Worm (Caenorhabditis elegans) whole organism, late embryonic: Measurements from ENCODE around the gene C45G9.8.
A peak's percentile ranks its signal among the peaks of the same experiment; 100 is the strongest.

ENCODE experiments used
- C08G9.2 ChIP-seq: sonication (generic microtip); optimal IDR thresholded peaks from 2 replicates; lab custom pipeline; 2016; ENCODE audit warnings: mild to moderate bottlenecking, missing genetic modification characterization, moderate library complexity, missing compliant biosample characterization
- C38D4.7 ChIP-seq: fragments of 200-800 bp; sonication (Bioruptor generic); optimal IDR thresholded peaks from 2 replicates; lab custom pipeline; 2018; ENCODE audit warnings: mild to moderate bottlenecking, missing genetic modification characterization, moderate library complexity, missing compliant biosample characterization
- K09A11.1 ChIP-seq: sonication (generic microtip); optimal IDR thresholded peaks from 2 replicates; lab custom pipeline; 2017; ENCODE audit warnings: antibody characterized with exemption, mild to moderate bottlenecking, missing genetic modification characterization, missing compliant biosample characterization; ENCODE audit not compliant: insufficient read depth
- T23F11.4 ChIP-seq: fragments of 200-800 bp; sonication (Bioruptor generic); optimal IDR thresholded peaks from 2 replicates; lab custom pipeline; 2018; ENCODE audit warnings: mild to moderate bottlenecking, missing genetic modification characterization, missing compliant biosample characterization
- ahr-1 ChIP-seq: sonication (generic microtip); optimal IDR thresholded peaks from 2 replicates; lab custom pipeline; 2016; ENCODE audit warnings: missing genetic modification characterization, missing compliant biosample characterization
- ama-1 ChIP-seq: fragments of 150-350 bp; optimal IDR thresholded peaks from 2 replicates; lab custom pipeline; 2014
- ceh-14 ChIP-seq: sonication (generic microtip); optimal IDR thresholded peaks from 2 replicates; lab custom pipeline; 2016; ENCODE audit warnings: missing genotype, missing genetic modification characterization, missing compliant biosample characterization
- ceh-18 ChIP-seq: sonication (generic microtip); optimal IDR thresholded peaks from 2 replicates; lab custom pipeline; 2016; ENCODE audit warnings: missing genetic modification characterization, missing compliant biosample characterization
- ceh-2 ChIP-seq: sonication (generic microtip); optimal IDR thresholded peaks from 2 replicates; lab custom pipeline; 2016; ENCODE audit warnings: missing genotype, missing genetic modification characterization, missing compliant biosample characterization
- ceh-22 ChIP-seq: sonication (generic microtip); optimal IDR thresholded peaks from 2 replicates; lab custom pipeline; 2017; ENCODE audit warnings: missing biosample characterization, missing genetic modification characterization
- ceh-30 ChIP-seq: fragments of 150-350 bp; optimal IDR thresholded peaks from 2 replicates; lab custom pipeline; 2014; ENCODE audit warnings: missing biosample characterization, missing genetic modification characterization
- ceh-31 ChIP-seq: sonication (generic microtip); optimal IDR thresholded peaks from 2 replicates; lab custom pipeline; 2016; ENCODE audit warnings: missing genetic modification characterization, missing compliant biosample characterization
- ceh-45 ChIP-seq: fragments of 200-800 bp; sonication (Bioruptor generic); IDR thresholded peaks from 2 replicates; pipeline ENCODE4 v1.3.6; 2022; ENCODE audit warnings: missing genetic modification reagents, missing genetic modification characterization, missing compliant biosample characterization
- ceh-48 ChIP-seq: sonication (generic microtip); optimal IDR thresholded peaks from 2 replicates; lab custom pipeline; 2016; ENCODE audit warnings: missing genetic modification characterization, inconsistent platforms, missing compliant biosample characterization
- ceh-6 ChIP-seq: fragments of 200-800 bp; sonication (Bioruptor generic); optimal IDR thresholded peaks from 2 replicates; lab custom pipeline; 2018; ENCODE audit warnings: mild to moderate bottlenecking, missing genetic modification characterization, missing compliant biosample characterization
- che-1 ChIP-seq: sonication (generic microtip); optimal IDR thresholded peaks from 2 replicates; lab custom pipeline; 2016; ENCODE audit warnings: mild to moderate bottlenecking, missing genetic modification characterization, missing compliant biosample characterization
- dmd-4 ChIP-seq: sonication (generic microtip); optimal IDR thresholded peaks from 2 replicates; lab custom pipeline; 2016; ENCODE audit warnings: borderline replicate concordance, missing genetic modification characterization, missing compliant biosample characterization
- dve-1 ChIP-seq: sonication (generic microtip); optimal IDR thresholded peaks from 2 replicates; lab custom pipeline; 2017; ENCODE audit warnings: antibody characterized with exemption, mild to moderate bottlenecking, missing genetic modification characterization, missing compliant biosample characterization
- elt-2 ChIP-seq: sonication (generic microtip); optimal IDR thresholded peaks from 2 replicates; lab custom pipeline; 2016; ENCODE audit warnings: missing genetic modification reagents, missing genetic modification characterization, missing compliant biosample characterization
- elt-4 ChIP-seq: sonication (generic microtip); optimal IDR thresholded peaks from 2 replicates; lab custom pipeline; 2016; ENCODE audit warnings: missing genetic modification characterization, missing compliant biosample characterization
- eyg-1 ChIP-seq: sonication (generic microtip); optimal IDR thresholded peaks from 2 replicates; lab custom pipeline; 2016; ENCODE audit warnings: missing genotype, missing genetic modification characterization, missing compliant biosample characterization
- fax-1 ChIP-seq: sonication (generic microtip); optimal IDR thresholded peaks from 2 replicates; lab custom pipeline; 2016; ENCODE audit warnings: missing genotype, missing genetic modification characterization, missing compliant biosample characterization
- fkh-10 ChIP-seq: fragments of 150-350 bp; optimal IDR thresholded peaks from 2 replicates; lab custom pipeline; 2014; ENCODE audit warnings: missing biosample characterization, missing genetic modification reagents, missing genetic modification characterization
- gmeb-2 ChIP-seq: sonication (generic microtip); optimal IDR thresholded peaks from 2 replicates; lab custom pipeline; 2016; ENCODE audit warnings: missing genetic modification characterization, inconsistent platforms, missing compliant biosample characterization
- hlh-15 ChIP-seq: sonication (generic microtip); optimal IDR thresholded peaks from 2 replicates; lab custom pipeline; 2016; ENCODE audit warnings: missing genetic modification characterization, missing compliant biosample characterization
- hlh-30 ChIP-seq: sonication (generic microtip); optimal IDR thresholded peaks from 2 replicates; lab custom pipeline; 2017; ENCODE audit warnings: antibody characterized with exemption, missing genetic modification characterization, missing compliant biosample characterization; ENCODE audit not compliant: insufficient read depth
- hlh-6 ChIP-seq: sonication (generic microtip); optimal IDR thresholded peaks from 2 replicates; lab custom pipeline; 2016; ENCODE audit warnings: missing genotype, missing genetic modification characterization, missing compliant biosample characterization
- hlh-8 ChIP-seq: sonication (generic microtip); optimal IDR thresholded peaks from 2 replicates; lab custom pipeline; 2016; ENCODE audit warnings: missing genotype, missing genetic modification characterization, missing compliant biosample characterization
- lim-6 ChIP-seq: sonication (generic microtip); optimal IDR thresholded peaks from 2 replicates; lab custom pipeline; 2016; ENCODE audit warnings: missing genetic modification characterization, missing compliant biosample characterization
- nhr-11 ChIP-seq: fragments of 150-350 bp; optimal IDR thresholded peaks from 2 replicates; lab custom pipeline; 2014; ENCODE audit warnings: missing biosample characterization, missing genetic modification characterization
- odd-2 ChIP-seq: sonication (generic microtip); optimal IDR thresholded peaks from 2 replicates; lab custom pipeline; 2017; ENCODE audit warnings: antibody characterized with exemption, mild to moderate bottlenecking, missing genetic modification characterization, missing compliant biosample characterization
- pag-3 ChIP-seq: sonication (generic microtip); optimal IDR thresholded peaks from 2 replicates; lab custom pipeline; 2016; ENCODE audit warnings: missing compliant biosample characterization, missing genetic modification characterization, borderline replicate concordance
- pat-9 ChIP-seq: fragments of 200-800 bp; sonication (Bioruptor generic); optimal IDR thresholded peaks from 2 replicates; lab custom pipeline; 2018; ENCODE audit warnings: mild to moderate bottlenecking, missing genetic modification characterization, moderate library complexity, missing compliant biosample characterization
- pha-4 ChIP-seq: fragments of 150-350 bp; optimal IDR thresholded peaks from 2 replicates; lab custom pipeline; 2018; ENCODE audit warnings: missing biosample characterization, missing genetic modification reagents, missing genetic modification characterization
- sox-2 ChIP-seq: fragments of 200-800 bp; sonication (Bioruptor generic); IDR thresholded peaks from 2 replicates; pipeline ENCODE4 v1.3.6; 2022; ENCODE audit warnings: missing genetic modification reagents, missing genetic modification characterization, missing compliant biosample characterization
- sox-4 ChIP-seq: sonication (generic microtip); optimal IDR thresholded peaks from 2 replicates; lab custom pipeline; 2017; ENCODE audit warnings: mild to moderate bottlenecking, missing genetic modification characterization, inconsistent platforms, missing compliant biosample characterization
- syd-9 ChIP-seq: sonication (generic microtip); optimal IDR thresholded peaks from 2 replicates; lab custom pipeline; 2016; ENCODE audit warnings: mild to moderate bottlenecking, missing genetic modification characterization, moderate library complexity, missing compliant biosample characterization
- tbx-2 ChIP-seq: sonication (generic microtip); optimal IDR thresholded peaks from 2 replicates; lab custom pipeline; 2016; ENCODE audit warnings: missing genetic modification characterization, missing compliant biosample characterization
- tbx-7 ChIP-seq: sonication (generic microtip); optimal IDR thresholded peaks from 2 replicates; lab custom pipeline; 2016; ENCODE audit warnings: missing genotype, missing genetic modification characterization, missing compliant biosample characterization
- unc-3 ChIP-seq, 2 experiments: fragments of 200-800 bp in 1 of 2; sonication (Bioruptor generic) in 1 of 2; sonication (generic microtip) in 1 of 2; conservative IDR thresholded peaks in 1 of 2; optimal IDR thresholded peaks in 1 of 2; 2 replicates each; pipeline versions ENCODE4 v1.3.6 to Lab custom; 2016 to 2022; ENCODE audit warnings: missing compliant biosample characterization in 2 of 2, missing genetic modification characterization in 2 of 2, missing genetic modification reagents in 1 of 2
- unc-42 ChIP-seq: sonication (generic microtip); optimal IDR thresholded peaks from 2 replicates; lab custom pipeline; 2016; ENCODE audit warnings: missing genotype, missing genetic modification characterization, missing compliant biosample characterization
- unc-55 ChIP-seq: sonication (generic microtip); optimal IDR thresholded peaks from 2 replicates; lab custom pipeline; 2017; ENCODE audit warnings: missing biosample characterization, missing genetic modification reagents, missing genetic modification characterization
- ztf-16 ChIP-seq: sonication (generic microtip); optimal IDR thresholded peaks from 2 replicates; lab custom pipeline; 2017; ENCODE audit warnings: missing genetic modification characterization, missing compliant biosample characterization

Gene C45G9.8

ce11 chrIII:5024393-5024964 lies 29.0 kb downstream of the C45G9.8 start, which contains the start of gene pcf-11 (continued):
- TF ChIP-seq pag-3 (tag; lab: Kevin White, UChicago) (no peak), T23F11.4 (GFP tag; lab: Kevin White, UChicago) (no peak), dmd-4 (tag; lab: Kevin White, UChicago) (no peak), sox-4 (tag; lab: Kevin White, UChicago) (no peak), ceh-14 (tag; lab: Kevin White, UChicago) (no peak), hlh-30 (tag; lab: Kevin White, UChicago) (peak; percentile 88), lim-6 (no peak), che-1 (no peak), ceh-30 (tag; lab: Kevin White, UChicago) (no peak), ceh-45 (GFP tag; lab: Robert Waterston, UW) (no peak), ztf-16 (no peak), hlh-6 (tag; lab: Kevin White, UChicago) (no peak), tbx-2 (peak; percentile 17), hlh-15 (no peak), elt-2 (tag; lab: Kevin White, UChicago) (no peak), fax-1 (tag; lab: Kevin White, UChicago) (no peak), ceh-2 (tag; lab: Kevin White, UChicago) (peak; percentile 18), ceh-22 (tag; lab: Kevin White, UChicago) (no peak), gmeb-2 (no peak), ahr-1 (tag; lab: Kevin White, UChicago) (no peak), nhr-11 (tag; lab: Kevin White, UChicago) (no peak), unc-3 (GFP tag; conservative IDR thresholded peaks at IDR 0.05; lab: Robert Waterston, UW) (no peak), unc-3 (tag; optimal IDR thresholded peaks at IDR 0.05; lab: Kevin White, UChicago) (no peak), elt-4 (no peak), tbx-7 (no peak), ceh-48 (tag; lab: Kevin White, UChicago) (peak; percentile 83), odd-2 (tag; lab: Kevin White, UChicago) (no peak), C08G9.2 (tag; lab: Kevin White, UChicago) (no peak), ceh-31 (peak; percentile 53), ama-1 (lab: Kevin White, UChicago) (no peak), K09A11.1 (tag; lab: Kevin White, UChicago) (no peak), eyg-1 (tag; lab: Kevin White, UChicago) (no peak), pha-4 (no peak), unc-55 (GFP tag; lab: Kevin White, UChicago) (peak; percentile 70)

- TF ChIP-seq ahr-1 (tag; lab: Kevin White, UChicago) (no peak), unc-3 (GFP tag; conservative IDR thresholded peaks at IDR 0.05; lab: Robert Waterston, UW) (no peak), unc-3 (tag; optimal IDR thresholded peaks at IDR 0.05; lab: Kevin White, UChicago) (no peak), hlh-8 (no peak), lim-6 (no peak), syd-9 (tag; lab: Kevin White, UChicago) (no peak), C38D4.7 (GFP tag; lab: Kevin White, UChicago) (no peak), unc-42 (tag; lab: Kevin White, UChicago) (no peak), elt-4 (no peak), pat-9 (tag; lab: Kevin White, UChicago) (no peak), fkh-10 (no peak), sox-2 (GFP tag; lab: Robert Waterston, UW) (no peak), ceh-6 (GFP tag; lab: Kevin White, UChicago) (no peak), odd-2 (tag; lab: Kevin White, UChicago) (no peak), elt-2 (tag; lab: Kevin White, UChicago) (no peak), dve-1 (tag; lab: Kevin White, UChicago) (no peak), sox-4 (tag; lab: Kevin White, UChicago) (no peak), ceh-31 (no peak), ceh-18 (tag; lab: Kevin White, UChicago) (no peak), hlh-15 (no peak), ztf-16 (no peak)
These were observed 29.8 kb downstream of the C45G9.8 start for ce11 chrIII:5023642-5024041.
